Worm (Caenorhabditis elegans): ENCODE data around the gene lgc-38.

Gene lgc-38

DNA sequence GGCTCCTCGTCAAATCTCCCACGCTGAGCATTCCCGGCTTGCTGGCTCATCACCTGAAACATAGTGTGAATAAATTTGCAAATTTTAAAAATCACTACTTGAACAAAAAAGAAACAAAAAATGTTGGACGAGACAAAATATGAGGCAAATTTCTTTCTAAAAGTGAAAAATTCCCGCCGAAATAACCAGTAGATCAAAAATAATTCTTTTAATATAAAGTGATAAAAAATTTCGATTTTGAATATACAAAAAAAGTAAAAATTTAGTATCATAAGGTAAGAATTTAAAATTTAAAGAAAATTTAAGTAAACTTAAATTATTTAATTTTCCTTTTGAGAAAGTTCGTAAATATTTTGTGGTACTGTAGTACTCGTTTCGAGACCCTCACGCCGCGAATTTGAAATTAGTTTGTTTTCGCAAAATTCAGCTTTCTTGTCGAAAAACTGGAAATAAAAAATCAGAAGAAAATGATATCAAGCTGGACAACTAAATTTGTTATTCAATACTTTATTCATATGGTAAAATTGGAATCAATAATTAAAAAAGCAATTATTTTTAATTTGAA lies 51.7 kb downstream of the lgc-38 start, which contains the start of gene egg-2:
Gene egg-2 (minus strand): TSS at position 53 of the 565 bp plus-strand sequence.
- no peak for TF ChIP-seq lin-15B (tag; optimal IDR thresholded peaks at IDR 0.05)
- TF ChIP-seq elt-2 (tag; optimal IDR thresholded peaks at IDR 0.05), result no peak
- no peak for TF ChIP-seq nhr-11 (tag; optimal IDR thresholded peaks at IDR 0.05)
- TF ChIP-seq nhr-67 (tag; optimal IDR thresholded peaks at IDR 0.05), result no peak
- TF ChIP-seq nhr-77 (tag; optimal IDR thresholded peaks at IDR 0.05), result no peak
- no peak for TF ChIP-seq nhr-28 (tag; optimal IDR thresholded peaks at IDR 0.05)
- no peak for TF ChIP-seq nhr-12 (tag; optimal IDR thresholded peaks at IDR 0.05)
- no peak for TF ChIP-seq lin-39 (tag; optimal IDR thresholded peaks at IDR 0.05)
- TF ChIP-seq mdl-1 (tag; optimal IDR thresholded peaks at IDR 0.05), result no peak
- no peak for TF ChIP-seq hmg-11 (tag; optimal IDR thresholded peaks at IDR 0.05)
- no peak for TF ChIP-seq lsy-12 (tag; optimal IDR thresholded peaks at IDR 0.05)

DNA sequence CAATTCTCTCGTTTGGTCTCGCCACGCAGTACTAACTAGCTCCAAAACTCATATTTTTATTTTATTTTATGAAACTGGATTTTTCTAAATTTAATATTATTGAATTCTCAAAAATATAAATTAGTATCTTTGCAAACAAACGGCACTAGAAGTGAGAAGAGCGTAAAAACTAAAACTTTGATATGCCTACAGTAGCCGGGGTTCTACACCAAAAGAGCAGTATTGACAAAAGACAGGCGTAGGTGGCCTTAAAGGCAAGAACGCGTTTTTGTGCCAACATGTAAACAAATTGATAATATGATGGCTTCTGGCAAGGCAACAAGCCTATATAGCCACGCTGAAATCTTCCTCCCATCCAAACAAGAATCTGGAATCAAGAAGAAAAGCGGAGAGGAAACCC lies 53.6 kb downstream of the lgc-38 start, which contains the start of gene R01H2.1:
Gene R01H2.1 (plus strand): TSS at position 301 of the 400 bp plus-strand sequence.
- no peak for TF ChIP-seq lin-15B (tag; optimal IDR thresholded peaks at IDR 0.05)
- TF ChIP-seq nhr-67 (tag; optimal IDR thresholded peaks at IDR 0.05), result no peak
- no peak for TF ChIP-seq hmg-11 (tag; optimal IDR thresholded peaks at IDR 0.05)
- no peak for TF ChIP-seq nhr-12 (tag; optimal IDR thresholded peaks at IDR 0.05)
- TF ChIP-seq nhr-11 (tag; optimal IDR thresholded peaks at IDR 0.05), result no peak
- no peak for TF ChIP-seq egl-5 (tag; optimal IDR thresholded peaks at IDR 0.05)
- TF ChIP-seq elt-1 (tag; optimal IDR thresholded peaks at IDR 0.05), result no peak
- TF ChIP-seq ztf-11 (tag; optimal IDR thresholded peaks at IDR 0.05), result no peak
- TF ChIP-seq lsy-12 (tag; optimal IDR thresholded peaks at IDR 0.05), result no peak
- no peak for TF ChIP-seq lin-39 (tag; optimal IDR thresholded peaks at IDR 0.05)
- TF ChIP-seq egl-27 (tag; optimal IDR thresholded peaks at IDR 0.05), result no peak
- TF ChIP-seq nfya-1 (tag; optimal IDR thresholded peaks at IDR 0.05; ENCODE audit: insufficient read depth), result no peak
- no peak for TF ChIP-seq fkh-2 (tag; optimal IDR thresholded peaks at IDR 0.05)
- TF ChIP-seq ceh-9 (tag; optimal IDR thresholded peaks at IDR 0.05), result no peak

- TF ChIP-seq eor-1 (tag; optimal IDR thresholded peaks at IDR 0.05) (no peak), fos-1 (tag; optimal IDR thresholded peaks at IDR 0.05) (no peak), unc-62 (GFP tag; optimal IDR thresholded peaks at IDR 0.05) (no peak), ZK546.5 (tag; optimal IDR thresholded peaks at IDR 0.05) (no peak), aly-2 (tag; optimal IDR thresholded peaks at IDR 0.05) (no peak), ceh-9 (tag; optimal IDR thresholded peaks at IDR 0.05) (no peak), egl-27 (tag; optimal IDR thresholded peaks at IDR 0.05) (no peak), zag-1 (tag; optimal IDR thresholded peaks at IDR 0.05) (no peak), nfya-1 (tag; optimal IDR thresholded peaks at IDR 0.05; ENCODE audit: insufficient read depth) (no peak), nhr-23 (tag; optimal IDR thresholded peaks at IDR 0.05) (no peak), ceh-16 (tag; optimal IDR thresholded peaks at IDR 0.05) (no peak), lsy-12 (tag; optimal IDR thresholded peaks at IDR 0.05) (no peak), mml-1 (tag; optimal IDR thresholded peaks at IDR 0.05) (no peak), nhr-11 (tag; optimal IDR thresholded peaks at IDR 0.05) (no peak)
These were observed 54.1 kb downstream of the lgc-38 start for ce11 chrIII:7063061-7063460.

ce11 chrIII:7064185-7064584 lies 55.2 kb downstream of the lgc-38 start, which contains the start of gene R01H2.4:
Gene R01H2.4, minus strand, starts transcription at chrIII:7064285.
- TF ChIP-seq nhr-11 (tag; optimal IDR thresholded peaks at IDR 0.05) (no peak), nhr-25 (tag; optimal IDR thresholded peaks at IDR 0.05) (no peak), nhr-28 (tag; optimal IDR thresholded peaks at IDR 0.05) (no peak), fos-1 (tag; optimal IDR thresholded peaks at IDR 0.05) (no peak), pha-4 (tag; optimal IDR thresholded peaks at IDR 0.05) (no peak), aly-2 (tag; optimal IDR thresholded peaks at IDR 0.05) (no peak), elt-3 (tag; optimal IDR thresholded peaks at IDR 0.05) (no peak), ceh-9 (tag; optimal IDR thresholded peaks at IDR 0.05) (no peak), ztf-11 (tag; optimal IDR thresholded peaks at IDR 0.05) (no peak), R02D3.7 (tag; optimal IDR thresholded peaks at IDR 0.05) (no peak), egl-5 (tag; optimal IDR thresholded peaks at IDR 0.05) (no peak), nhr-12 (tag; optimal IDR thresholded peaks at IDR 0.05) (no peak), egl-27 (tag; optimal IDR thresholded peaks at IDR 0.05) (no peak), skn-1 (tag; optimal IDR thresholded peaks at IDR 0.05) (no peak), ceh-82 (tag; optimal IDR thresholded peaks at IDR 0.05) (no peak), fkh-2 (tag; optimal IDR thresholded peaks at IDR 0.05) (no peak), ZK546.5 (tag; optimal IDR thresholded peaks at IDR 0.05) (no peak), sea-2 (GFP tag; optimal IDR thresholded peaks at IDR 0.05) (no peak), fkh-10 (GFP tag; optimal IDR thresholded peaks at IDR 0.05) (no peak), daf-12 (tag; optimal IDR thresholded peaks at IDR 0.05) (no peak)

Measured in whole organism, L3 larva.